Worm (Caenorhabditis elegans): Measurements from ENCODE around the gene piki-1.

The piki-1 gene

DNA sequence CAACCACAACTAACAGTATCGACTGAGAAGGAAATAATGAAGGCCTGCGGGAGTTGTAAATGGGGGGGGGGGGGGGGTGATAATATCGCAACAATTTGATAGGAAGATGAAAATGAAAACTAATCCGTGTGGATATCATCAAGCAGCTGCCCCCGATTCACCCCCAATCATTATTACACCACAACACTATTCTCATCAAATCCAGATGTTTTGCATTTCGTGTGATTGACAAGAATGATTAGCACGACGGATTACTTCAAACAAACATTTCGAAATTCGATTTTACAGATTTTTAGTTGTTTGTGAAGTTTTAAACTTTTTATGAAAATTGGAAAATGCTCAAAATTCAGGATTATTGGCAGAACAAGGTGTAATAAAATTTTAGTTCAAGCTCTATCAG lies 22.1 kb downstream of the piki-1 start (continued):
- no peak for TF ChIP-seq ztf-7 (tag; optimal IDR thresholded peaks at IDR 0.05)
- no peak for TF ChIP-seq lir-3 (tag; optimal IDR thresholded peaks at IDR 0.05)
- no peak for TF ChIP-seq snpc-1.2 (GFP tag; IDR thresholded peaks at IDR 0.05)

ce11 chrX:15222789-15223188 lies 23.4 kb downstream of the piki-1 start:
- TF ChIP-seq skn-1 (tag; optimal IDR thresholded peaks at IDR 0.05) (no peak), nhr-10 (tag; optimal IDR thresholded peaks at IDR 0.05) (no peak), fkh-10 (GFP tag; optimal IDR thresholded peaks at IDR 0.05) (no peak), F37D6.2 (tag; optimal IDR thresholded peaks at IDR 0.05) (no peak), snpc-4 (tag; optimal IDR thresholded peaks at IDR 0.05) (peak; percentile 6), fos-1 (tag; optimal IDR thresholded peaks at IDR 0.05) (no peak), hlh-11 (tag; optimal IDR thresholded peaks at IDR 0.05) (no peak), ceh-28 (tag; optimal IDR thresholded peaks at IDR 0.05) (no peak), hlh-30 (tag; optimal IDR thresholded peaks at IDR 0.05; ENCODE audit: insufficient read depth) (no peak), nhr-25 (tag; optimal IDR thresholded peaks at IDR 0.05; ENCODE audit: borderline replicate concordance, insufficient read depth) (no peak), ztf-7 (tag; optimal IDR thresholded peaks at IDR 0.05) (no peak), set-16 (GFP tag; IDR thresholded peaks at IDR 0.05) (peak; percentile 52), snpc-1.2 (GFP tag; IDR thresholded peaks at IDR 0.05) (no peak), Y48G9A.11 (GFP tag; IDR thresholded peaks at IDR 0.05) (no peak)

ce11 chrX:15221865-15222551 lies 24.2 kb downstream of the piki-1 start:
- no peak for TF ChIP-seq daf-8 (GFP tag; IDR thresholded peaks at IDR 0.05)
- peak in 1 of 2 experiments; percentile 40 for TF ChIP-seq lsy-2 (tag; optimal IDR thresholded peaks at IDR 0.05)
- peak; percentile 19 for TF ChIP-seq T20F7.1 (GFP tag; optimal IDR thresholded peaks at IDR 0.05)
- no peak for TF ChIP-seq ztf-11 (tag; optimal IDR thresholded peaks at IDR 0.05)
- peak in 1 of 2 experiments; percentile 68 for TF ChIP-seq hif-1 (tag; optimal IDR thresholded peaks at IDR 0.05)
- peak; percentile 10 for TF ChIP-seq nhr-48 (tag; optimal IDR thresholded peaks at IDR 0.05)
- TF ChIP-seq mep-1 (tag; optimal IDR thresholded peaks at IDR 0.05): peak; percentile 22
- TF ChIP-seq mdl-1 (tag; optimal IDR thresholded peaks at IDR 0.05): peak in 1 of 2 experiments; percentile 39
- peak; percentile 59 for TF ChIP-seq hlh-11 (tag; optimal IDR thresholded peaks at IDR 0.05)
- TF ChIP-seq Y48G9A.11 (GFP tag; IDR thresholded peaks at IDR 0.05): no peak
- no peak for TF ChIP-seq daf-16 (GFP tag; optimal IDR thresholded peaks at IDR 0.05)
- peak; percentile 62 for TF ChIP-seq daf-16 (tag; optimal IDR thresholded peaks at IDR 0.05)
- no peak for TF ChIP-seq D1046.2 (GFP tag; IDR thresholded peaks at IDR 0.05)
- peak; percentile 71 for TF ChIP-seq dve-1 (tag; optimal IDR thresholded peaks at IDR 0.05; ENCODE audit: insufficient read depth)
- TF ChIP-seq ceh-28 (tag; optimal IDR thresholded peaks at IDR 0.05): no peak
- peak; percentile 79 for TF ChIP-seq mxl-3 (GFP tag; optimal IDR thresholded peaks at IDR 0.05)
- TF ChIP-seq nhr-102 (tag; optimal IDR thresholded peaks at IDR 0.05): no peak
- TF ChIP-seq aha-1 (tag): no peak
- peak; percentile 70 for TF ChIP-seq dmd-6 (GFP tag; IDR thresholded peaks at IDR 0.05)
- no peak for TF ChIP-seq lin-39 (tag; optimal IDR thresholded peaks at IDR 0.05)
- TF ChIP-seq sdz-12 (GFP tag; optimal IDR thresholded peaks at IDR 0.05): no peak
- TF ChIP-seq pha-4 (GFP tag; IDR thresholded peaks at IDR 0.05): no peak
- TF ChIP-seq pha-4 (tag; optimal IDR thresholded peaks at IDR 0.05): peak; percentile 81
- TF ChIP-seq madf-9 (GFP tag; conservative IDR thresholded peaks at IDR 0.05): no peak
- TF ChIP-seq daf-19 (GFP tag; conservative IDR thresholded peaks at IDR 0.05): no peak
- no peak for TF ChIP-seq gei-8 (GFP tag; optimal IDR thresholded peaks at IDR 0.05)
- no peak for TF ChIP-seq snpc-1.2 (GFP tag; IDR thresholded peaks at IDR 0.05)
- TF ChIP-seq pqm-1 (tag; optimal IDR thresholded peaks at IDR 0.05): peak; percentile 20
- TF ChIP-seq mdt-29 (GFP tag; IDR thresholded peaks at IDR 0.05): no peak
- TF ChIP-seq nhr-77 (tag; optimal IDR thresholded peaks at IDR 0.05): peak; percentile 8
- 0 out of 2 replicates have a peak, but pooled peaks have one; percentile 15 for TF ChIP-seq tra-1 (GFP tag; IDR thresholded peaks at IDR 0.05)
- TF ChIP-seq php-3 (GFP tag; IDR thresholded peaks at IDR 0.05): no peak
- TF ChIP-seq lim-7 (GFP tag; IDR thresholded peaks at IDR 0.05): no peak
- TF ChIP-seq mes-2 (tag; optimal IDR thresholded peaks at IDR 0.05; ENCODE audit: poor library complexity, severe bottlenecking): peak; percentile 26
- TF ChIP-seq lin-1 (GFP tag; IDR thresholded peaks at IDR 0.05): peak; percentile 42; the same call in 1 of the 2 replicates
- peak; percentile 68 for TF ChIP-seq nhr-28 (tag; optimal IDR thresholded peaks at IDR 0.05)

All from whole organism, L4 larva.